Fruit fly (Drosophila melanogaster) whole organism, embryonic: ENCODE measurements around the gene Coq2.

Experiments
- ATbp ChIP-seq: fragments of 200-800 bp; sonication (Bioruptor generic); optimal IDR thresholded peaks from 2 replicates; lab custom pipeline; 2017; ENCODE audit warnings: missing biosample characterization, mild to moderate bottlenecking, missing genetic modification characterization, missing genetic modification reagents
- Aef1 ChIP-seq: fragments of 200-800 bp; sonication (Bioruptor generic); IDR thresholded peaks from 3 replicates; pipeline ENCODE4 v1.3.6; 2022; ENCODE audit warnings: missing biosample characterization, missing genetic modification characterization
- Asciz ChIP-seq: fragments of 200-800 bp; sonication (Bioruptor generic); optimal IDR thresholded peaks from 2 replicates; lab custom pipeline; 2017; ENCODE audit warnings: missing biosample characterization, mild to moderate bottlenecking, missing genetic modification characterization, missing genetic modification reagents
- BtbVII ChIP-seq: fragments of 200-800 bp; sonication (Bioruptor generic); optimal IDR thresholded peaks from 3 replicates; lab custom pipeline; 2017; ENCODE audit warnings: missing biosample characterization, mild to moderate bottlenecking, missing genetic modification characterization
- CG10267 ChIP-seq: fragments of 200-800 bp; sonication (Bioruptor generic); optimal IDR thresholded peaks from 2 replicates; lab custom pipeline; 2018; ENCODE audit warnings: missing biosample characterization, mild to moderate bottlenecking, missing genetic modification characterization, moderate library complexity
- CG11085 ChIP-seq: fragments of 200-800 bp; sonication (Bioruptor generic); IDR thresholded peaks from 2 replicates; pipeline ENCODE4 v1.3.6; 2022; ENCODE audit warnings: missing biosample characterization, missing genetic modification characterization
- CG12391 ChIP-seq: fragments of 200-800 bp; sonication (Bioruptor generic); optimal IDR thresholded peaks from 3 replicates; lab custom pipeline; 2018; ENCODE audit warnings: missing biosample characterization, mild to moderate bottlenecking, missing genetic modification characterization, moderate library complexity
- CG12942 ChIP-seq: fragments of 200-800 bp; sonication (Bioruptor generic); optimal IDR thresholded peaks from 3 replicates; lab custom pipeline; 2016; ENCODE audit warnings: missing biosample characterization, missing genetic modification characterization
- CG13287 ChIP-seq: fragments of 200-800 bp; sonication (Bioruptor generic); IDR thresholded peaks from 2 replicates; pipeline ENCODE4 v1.3.6; 2022; ENCODE audit warnings: missing biosample characterization, missing genetic modification characterization; ENCODE audit not compliant: partially characterized antibody
- CG14667 ChIP-seq: fragments of 200-800 bp; sonication (Bioruptor generic); IDR thresholded peaks from 2 replicates; pipeline ENCODE4 v1.3.6; 2022; ENCODE audit warnings: missing biosample characterization, missing genetic modification characterization
- CG14965 ChIP-seq: fragments of 200-800 bp; sonication (Bioruptor generic); optimal IDR thresholded peaks from 2 replicates; lab custom pipeline; 2016; ENCODE audit warnings: missing biosample characterization, missing genetic modification characterization, borderline replicate concordance
- CG15514 ChIP-seq: fragments of 200-800 bp; sonication (Bioruptor generic); optimal IDR thresholded peaks from 3 replicates; lab custom pipeline; 2017; ENCODE audit warnings: missing biosample characterization, missing genetic modification characterization, mild to moderate bottlenecking, moderate library complexity, missing genetic modification reagents
- CG15601 ChIP-seq: fragments of 200-800 bp; sonication (Bioruptor generic); optimal IDR thresholded peaks from 3 replicates; lab custom pipeline; 2019; ENCODE audit warnings: missing biosample characterization, mild to moderate bottlenecking, missing genetic modification characterization, moderate library complexity
- CG17385 ChIP-seq: fragments of 200-800 bp; sonication (Bioruptor generic); optimal IDR thresholded peaks from 3 replicates; lab custom pipeline; 2018; ENCODE audit warnings: missing biosample characterization, mild to moderate bottlenecking, missing genetic modification characterization
- CG2712 ChIP-seq: fragments of 200-800 bp; optimal IDR thresholded peaks from 3 replicates; lab custom pipeline; 2019; ENCODE audit warnings: missing biosample characterization, mild to moderate bottlenecking, missing genetic modification characterization, moderate library complexity
- CG31365 ChIP-seq: fragments of 200-800 bp; sonication (Bioruptor generic); optimal IDR thresholded peaks from 2 replicates; lab custom pipeline; 2018; ENCODE audit warnings: missing biosample characterization, mild to moderate bottlenecking, missing genetic modification characterization
- CG32532 ChIP-seq: fragments of 200-800 bp; sonication (Bioruptor generic); IDR thresholded peaks from 2 replicates; pipeline ENCODE4 v1.3.6; 2022; ENCODE audit warnings: missing biosample characterization, missing genetic modification characterization
- CG5953 ChIP-seq: fragments of 200-800 bp; sonication (Bioruptor generic); IDR thresholded peaks from 2 replicates; pipeline ENCODE4 v1.3.6; 2022; ENCODE audit warnings: missing biosample characterization, missing genetic modification characterization
- CG6175 ChIP-seq: fragments of 200-800 bp; sonication (Bioruptor generic); IDR thresholded peaks from 3 replicates; pipeline ENCODE4 v1.3.6; 2022; ENCODE audit warnings: missing biosample characterization, missing genetic modification characterization
- CG7745 ChIP-seq: fragments of 200-800 bp; sonication (Bioruptor generic); optimal IDR thresholded peaks from 2 replicates; lab custom pipeline; 2018; ENCODE audit warnings: missing biosample characterization, mild to moderate bottlenecking, missing genetic modification characterization, moderate library complexity
- CG8290 ChIP-seq, 3 experiments: fragments of 200-800 bp; sonication (Bioruptor generic); optimal IDR thresholded peaks; 2 replicates each; lab custom pipeline; 2016 to 2019; ENCODE audit warnings: missing biosample characterization in 3 of 3, missing genetic modification characterization in 3 of 3, mild to moderate bottlenecking in 2 of 3, moderate library complexity in 1 of 3
- CG8924 ChIP-seq: fragments of 200-800 bp; optimal IDR thresholded peaks from 3 replicates; lab custom pipeline; 2019; ENCODE audit warnings: missing biosample characterization, mild to moderate bottlenecking, missing genetic modification characterization, moderate library complexity
- Eip74EF ChIP-seq, 2 experiments: fragments of 200-800 bp in 1 of 2; fragments of >200 bp in 1 of 2; sonication (Bioruptor generic) in 1 of 2; optimal IDR thresholded peaks; 2 replicates each; lab custom pipeline; 2017 to 2019; ENCODE audit warnings: missing biosample characterization in 2 of 2, missing genetic modification characterization in 2 of 2, mild to moderate bottlenecking in 1 of 2, moderate library complexity in 1 of 2
- Fer2 ChIP-seq: fragments of 200-800 bp; sonication (Bioruptor generic); optimal IDR thresholded peaks from 2 replicates; lab custom pipeline; 2018; ENCODE audit warnings: missing biosample characterization, mild to moderate bottlenecking, missing genetic modification characterization, moderate library complexity
- Fer3 ChIP-seq: fragments of 200-800 bp; sonication (Bioruptor generic); optimal IDR thresholded peaks from 2 replicates; lab custom pipeline; 2018; ENCODE audit warnings: missing biosample characterization, mild to moderate bottlenecking, missing genetic modification characterization, moderate library complexity
- HHEX ChIP-seq: fragments of 200-800 bp; sonication (Bioruptor generic); optimal IDR thresholded peaks from 3 replicates; lab custom pipeline; 2017; ENCODE audit warnings: missing biosample characterization, mild to moderate bottlenecking, missing genetic modification characterization, missing genetic modification reagents
- HLHmδ ChIP-seq: fragments of 200-800 bp; sonication (Bioruptor generic); optimal IDR thresholded peaks from 2 replicates; lab custom pipeline; 2018; ENCODE audit warnings: missing biosample characterization, mild to moderate bottlenecking, missing genetic modification characterization, moderate library complexity
- Kr ChIP-seq: fragments of 200-800 bp; sonication (Bioruptor generic); optimal IDR thresholded peaks from 2 replicates; lab custom pipeline; 2017; ENCODE audit warnings: missing biosample characterization, mild to moderate bottlenecking, missing genetic modification characterization
- MTF-1 ChIP-seq: fragments of 200-800 bp; sonication (Bioruptor generic); optimal IDR thresholded peaks from 2 replicates; lab custom pipeline; 2018; ENCODE audit warnings: missing biosample characterization, mild to moderate bottlenecking, missing genetic modification characterization, borderline replicate concordance
- Med ChIP-seq: fragments of 200-800 bp; sonication (Bioruptor generic); peaks from one replicate; lab custom pipeline; 2016; ENCODE audit warnings: missing biosample characterization, missing genetic modification characterization, mild to moderate bottlenecking, inconsistent platforms, moderate library complexity
- Ravus ChIP-seq: fragments of 200-800 bp; sonication (Bioruptor generic); IDR thresholded peaks from 2 replicates; pipeline ENCODE4 v1.3.6; 2022; ENCODE audit warnings: missing biosample characterization, missing genetic modification characterization
- Stat92E ChIP-seq, 3 experiments: fragments of >200 bp in 2 of 3; fragments of 200-800 bp in 1 of 3; sonication (Bioruptor generic) in 1 of 3; optimal IDR thresholded peaks; 2 replicates each; lab custom pipeline; 2017 to 2019; ENCODE audit warnings: missing biosample characterization in 3 of 3, missing genetic modification characterization in 3 of 3, mild to moderate bottlenecking in 1 of 3, moderate library complexity in 1 of 3
- Xrp1 ChIP-seq: fragments of 200-800 bp; sonication (Bioruptor generic); IDR thresholded peaks from 2 replicates; pipeline ENCODE4 v1.3.6; 2022; ENCODE audit warnings: missing biosample characterization, missing genetic modification characterization
- ac ChIP-seq: fragments of 200-800 bp; sonication (Bioruptor generic); optimal IDR thresholded peaks from 3 replicates; lab custom pipeline; 2017; ENCODE audit warnings: missing biosample characterization, mild to moderate bottlenecking, missing genetic modification characterization
- az2 ChIP-seq: fragments of 200-800 bp; sonication (Bioruptor generic); optimal IDR thresholded peaks from 3 replicates; lab custom pipeline; 2016; ENCODE audit warnings: missing biosample characterization, missing genetic modification characterization
- chinmo ChIP-seq: fragments of 200-800 bp; sonication (Bioruptor generic); IDR thresholded peaks from 4 replicates; pipeline ENCODE4 v1.3.6; 2022; ENCODE audit warnings: missing biosample characterization, missing genetic modification characterization; ENCODE audit not compliant: partially characterized antibody
- dysf ChIP-seq: fragments of 200-800 bp; sonication (Bioruptor generic); IDR thresholded peaks from 3 replicates; pipeline ENCODE4 v1.3.6; 2022; ENCODE audit warnings: missing biosample characterization, missing genetic modification characterization
- gfzf ChIP-seq: fragments of 200-800 bp; sonication (Bioruptor generic); optimal IDR thresholded peaks from 2 replicates; lab custom pipeline; 2016; ENCODE audit warnings: missing biosample characterization, mild to moderate bottlenecking, missing genetic modification characterization, moderate library complexity
- ind ChIP-seq: fragments of 200-800 bp; sonication (Bioruptor generic); optimal IDR thresholded peaks from 3 replicates; lab custom pipeline; 2016; ENCODE audit warnings: missing biosample characterization, missing genetic modification characterization
- kah ChIP-seq: fragments of 200-800 bp; sonication (Bioruptor generic); optimal IDR thresholded peaks from 2 replicates; lab custom pipeline; 2018; ENCODE audit warnings: missing biosample characterization, mild to moderate bottlenecking, missing genetic modification characterization
- lbe ChIP-seq: fragments of 200-800 bp; sonication (Bioruptor generic); optimal IDR thresholded peaks from 2 replicates; lab custom pipeline; 2016; ENCODE audit warnings: missing biosample characterization, mild to moderate bottlenecking, missing genetic modification characterization
- mld ChIP-seq: fragments of 200-800 bp; sonication (Bioruptor generic); IDR thresholded peaks from 3 replicates; pipeline ENCODE4 v1.3.6; 2022; ENCODE audit warnings: missing biosample characterization, missing genetic modification characterization; ENCODE audit not compliant: partially characterized antibody
- nmo ChIP-seq: fragments of 200-800 bp; sonication (Bioruptor generic); optimal IDR thresholded peaks from 2 replicates; lab custom pipeline; 2018; ENCODE audit warnings: missing biosample characterization, mild to moderate bottlenecking, missing genetic modification characterization, moderate library complexity
- pita ChIP-seq: fragments of 200-800 bp; sonication (Bioruptor generic); optimal IDR thresholded peaks from 2 replicates; lab custom pipeline; 2017; ENCODE audit warnings: missing biosample characterization, mild to moderate bottlenecking, missing genetic modification characterization
- salm ChIP-seq: fragments of 200-800 bp; sonication (Bioruptor generic); optimal IDR thresholded peaks from 2 replicates; lab custom pipeline; 2018; ENCODE audit warnings: missing biosample characterization, mild to moderate bottlenecking, missing genetic modification characterization
- sens ChIP-seq: fragments of 200-800 bp; sonication (Bioruptor generic); peaks from one replicate; lab custom pipeline; 2016; ENCODE audit warnings: missing biosample characterization, missing genetic modification characterization
- tgo ChIP-seq: fragments of 200-800 bp; sonication (Bioruptor generic); IDR thresholded peaks from 3 replicates; pipeline ENCODE4 v1.3.6; 2022; ENCODE audit warnings: missing biosample characterization, missing genetic modification characterization
- tin ChIP-seq: fragments of 200-800 bp; sonication (Bioruptor generic); optimal IDR thresholded peaks from 3 replicates; lab custom pipeline; 2016; ENCODE audit warnings: missing biosample characterization, missing genetic modification characterization
- wek ChIP-seq: fragments of 200-800 bp; sonication (Bioruptor generic); optimal IDR thresholded peaks from 3 replicates; lab custom pipeline; 2018; ENCODE audit warnings: missing biosample characterization, mild to moderate bottlenecking, missing genetic modification characterization, moderate library complexity

The Coq2 gene

dm6 chr3R:8308515-8308959 lies 7.8 kb downstream of the Coq2 start, which contains the start of gene tex (continued):
- TF ChIP-seq CG5953 (no peak), CG11085 (no peak), az2 (GFP tag; lab: Kevin White, UChicago) (no peak), Aef1 (GFP tag; lab: Robert Waterston, UW) (no peak), chinmo (GFP tag; lab: Robert Waterston, UW) (no peak), MTF-1 (GFP tag; lab: Kevin White, UChicago) (peak; percentile 74), nmo (peak; percentile 55), lbe (no peak), dysf (GFP tag; lab: Robert Waterston, UW) (no peak), ATbp (GFP tag; lab: Kevin White, UChicago) (peak; percentile 80), Ravus (GFP tag; lab: Robert Waterston, UW) (no peak), CG12942 (GFP tag; lab: Kevin White, UChicago) (no peak), pita (peak; percentile 56), CG8924 (peak; percentile 59), CG12391 (peak; percentile 27), ind (GFP tag; lab: Kevin White, UChicago) (no peak), mld (GFP tag; lab: Robert Waterston, UW) (no peak), CG14667 (GFP tag; lab: Robert Waterston, UW) (no peak), CG32532 (no peak), Asciz (GFP tag; lab: Kevin White, UChicago) (peak; percentile 89), wek (GFP tag; lab: Kevin White, UChicago) (peak; percentile 57), Med (GFP tag; lab: Kevin White, UChicago) (peak; percentile 84), Fer2 (tag; lab: Kevin White, UChicago) (no peak), Fer3 (tag; lab: Kevin White, UChicago) (peak; percentile 18), CG6175 (no peak), HHEX (GFP tag; lab: Kevin White, UChicago) (peak; percentile 37), Stat92E (GFP tag; optimal IDR thresholded peaks at IDR 0.05; lab: Kevin White, UChicago) (peak in 1 of 3 experiments; percentile 5), CG2712 (tag; lab: Kevin White, UChicago) (peak; percentile 55), salm (tag; lab: Kevin White, UChicago) (peak; percentile 54), ac (GFP tag; lab: Kevin White, UChicago) (peak; percentile 53), CG14965 (GFP tag; lab: Kevin White, UChicago) (no peak), CG31365 (peak; percentile 47), HLHmδ (GFP tag; lab: Kevin White, UChicago) (peak; percentile 77), CG13287 (GFP tag; lab: Robert Waterston, UW) (peak; percentile 67), Eip74EF (GFP tag; optimal IDR thresholded peaks at IDR 0.05; lab: Kevin White, UChicago) (peak in 1 of 2 experiments; percentile 80), BtbVII (no peak), CG10267 (tag; lab: Kevin White, UChicago) (peak; percentile 47), sens (GFP tag; lab: Kevin White, UChicago) (peak; percentile 94), CG15601 (tag; lab: Kevin White, UChicago) (peak; percentile 55), tgo (GFP tag; lab: Robert Waterston, UW) (no peak), CG8290 (GFP tag; optimal IDR thresholded peaks at IDR 0.05; lab: Kevin White, UChicago) (peak; percentile 52), CG8290 (tag; optimal IDR thresholded peaks at IDR 0.05; lab: Kevin White, UChicago) (no peak), tin (GFP tag; lab: Kevin White, UChicago) (no peak), kah (GFP tag; lab: Kevin White, UChicago) (peak; percentile 17), Kr (GFP tag; lab: Kevin White, UChicago) (peak; percentile 14), CG7745 (tag; lab: Kevin White, UChicago) (peak; percentile 24), gfzf (GFP tag; lab: Kevin White, UChicago) (peak; percentile 95), CG15514 (GFP tag; lab: Kevin White, UChicago) (peak; percentile 56), CG17385 (GFP tag; lab: Kevin White, UChicago) (no peak), Xrp1 (GFP tag; lab: Robert Waterston, UW) (peak; percentile 49; the same call in 1 of the 2 replicates)
